Worm (Caenorhabditis elegans) whole organism, midembryonic: ENCODE data around the gene Y75B12A.2.

Source experiments
- flt-1 ChIP-seq: fragments of 200-800 bp; sonication (Bioruptor generic); IDR thresholded peaks from 2 replicates; pipeline ENCODE4 v1.3.6; 2022; ENCODE audit warnings: missing genetic modification characterization, missing compliant biosample characterization
- klf-2 ChIP-seq: fragments of 200-800 bp; sonication (Bioruptor generic); conservative IDR thresholded peaks from 2 replicates; pipeline ENCODE4 v1.3.6; 2022; ENCODE audit warnings: missing genetic modification reagents, missing genetic modification characterization, missing compliant biosample characterization
- med-1 ChIP-seq: sonication (generic microtip); optimal IDR thresholded peaks from 2 replicates; lab custom pipeline; 2017; ENCODE audit warnings: missing genetic modification characterization, mild to moderate bottlenecking, missing compliant biosample characterization, antibody characterized with exemption, missing genetic modification reagents; ENCODE audit not compliant: insufficient read depth
- ref-1 ChIP-seq: fragments of 200-800 bp; sonication (Bioruptor generic); conservative IDR thresholded peaks from 2 replicates; pipeline ENCODE4 v1.3.6; 2022; ENCODE audit warnings: missing genetic modification reagents, missing genetic modification characterization, missing compliant biosample characterization

DNA sequence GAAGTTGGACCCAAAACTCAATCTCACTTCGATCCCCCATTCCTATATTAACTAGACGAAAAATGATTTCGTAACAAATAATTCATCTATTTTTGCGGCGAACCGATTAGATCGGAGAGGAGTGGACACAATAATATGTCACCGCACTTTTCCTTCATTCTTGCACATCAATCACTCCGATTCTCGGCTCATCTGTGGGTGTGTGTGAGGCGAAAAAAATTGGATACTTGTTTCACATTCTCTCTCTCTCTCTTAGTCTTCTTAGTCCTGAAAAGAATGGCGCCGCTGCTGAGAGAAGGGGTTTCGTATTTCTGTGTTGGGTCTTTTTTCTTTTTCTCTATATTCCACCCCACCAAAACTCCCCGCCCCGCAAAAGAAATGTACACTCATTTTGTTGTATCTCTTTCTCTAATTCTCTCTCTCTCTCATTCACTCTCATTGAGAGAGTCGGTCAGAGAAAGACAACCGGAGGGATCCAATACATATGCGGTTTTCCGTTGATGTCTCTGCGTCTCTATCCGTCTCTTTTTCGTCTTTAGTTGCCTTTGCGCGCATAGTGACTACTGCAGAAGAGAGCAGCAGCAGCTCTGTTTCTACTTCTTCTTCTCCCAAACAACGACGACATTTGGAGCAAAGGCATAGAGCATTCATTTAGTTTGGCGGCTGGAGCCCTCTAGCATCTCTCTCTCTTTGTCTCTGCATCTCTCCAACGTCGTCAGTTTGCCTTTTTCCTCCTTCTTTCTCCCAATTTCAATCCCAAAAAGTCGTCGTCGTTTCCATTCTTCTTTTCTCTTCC is 38.1 kb upstream of the Y75B12A.2 start, which contains the start of gene unc-76:
- TF ChIP-seq med-1 (GFP tag; lab: Kevin White, UChicago) (no peak), klf-2 (GFP tag; lab: Robert Waterston, UW) (no peak), flt-1 (GFP tag; lab: Robert Waterston, UW) (0 out of 2 replicates have a peak, but pooled peaks have one; percentile 11), ref-1 (GFP tag; lab: Robert Waterston, UW) (no peak)
